Fruit fly (Drosophila melanogaster) whole organism, embryonic: ENCODE data around the gene Tsp29Fa.

Experiments
- Blimp-1 ChIP-seq: fragments of 200-800 bp; sonication (Bioruptor generic); optimal IDR thresholded peaks from 3 replicates; lab custom pipeline; 2018; ENCODE audit warnings: missing biosample characterization, missing genetic modification characterization, mild to moderate bottlenecking, moderate library complexity, missing genetic modification reagents
- Bteb2 ChIP-seq: fragments of 200-800 bp; sonication (Bioruptor generic); optimal IDR thresholded peaks from 2 replicates; lab custom pipeline; 2016; ENCODE audit warnings: missing biosample characterization, missing genetic modification characterization
- CG10979 ChIP-seq: fragments of 200-800 bp; sonication (Bioruptor generic); optimal IDR thresholded peaks from 2 replicates; lab custom pipeline; 2018; ENCODE audit warnings: missing biosample characterization, mild to moderate bottlenecking, missing genetic modification characterization, moderate library complexity
- CG12659 ChIP-seq: fragments of 200-800 bp; sonication (Bioruptor generic); optimal IDR thresholded peaks from 3 replicates; lab custom pipeline; 2017; ENCODE audit warnings: mild to moderate bottlenecking, missing biosample characterization, missing genetic modification reagents, missing genetic modification characterization
- CG12769 ChIP-seq: fragments of 200-800 bp; sonication (Bioruptor generic); optimal IDR thresholded peaks from 2 replicates; lab custom pipeline; 2019; ENCODE audit warnings: missing biosample characterization, mild to moderate bottlenecking, missing genetic modification characterization, moderate library complexity
- CG14710 ChIP-seq: fragments of 200-800 bp; sonication (Bioruptor generic); optimal IDR thresholded peaks from 3 replicates; lab custom pipeline; 2019; ENCODE audit warnings: missing biosample characterization, mild to moderate bottlenecking, missing genetic modification characterization, moderate library complexity
- CG15601 ChIP-seq: fragments of 200-800 bp; sonication (Bioruptor generic); optimal IDR thresholded peaks from 3 replicates; lab custom pipeline; 2019; ENCODE audit warnings: missing biosample characterization, mild to moderate bottlenecking, missing genetic modification characterization, moderate library complexity
- CG15696 ChIP-seq: fragments of 200-800 bp; sonication (Bioruptor generic); optimal IDR thresholded peaks from 2 replicates; lab custom pipeline; 2019; ENCODE audit warnings: missing biosample characterization, mild to moderate bottlenecking, missing genetic modification characterization, moderate library complexity
- CG2116 ChIP-seq: fragments of 200-800 bp; sonication (Bioruptor generic); optimal IDR thresholded peaks from 3 replicates; lab custom pipeline; 2018; ENCODE audit warnings: missing biosample characterization, mild to moderate bottlenecking, missing genetic modification characterization
- CG2129 ChIP-seq: fragments of 200-800 bp; sonication (Bioruptor generic); IDR thresholded peaks from 2 replicates; pipeline ENCODE4 v1.3.6; 2022; ENCODE audit warnings: missing biosample characterization, missing genetic modification characterization; ENCODE audit not compliant: partially characterized antibody
- CG3065 ChIP-seq: fragments of 200-800 bp; sonication (Bioruptor generic); optimal IDR thresholded peaks from 2 replicates; lab custom pipeline; 2016; ENCODE audit warnings: missing biosample characterization, missing genetic modification characterization
- CG3726 ChIP-seq: fragments of 200-800 bp; sonication (Bioruptor generic); IDR thresholded peaks from 3 replicates; pipeline ENCODE4, ENCODE4 v1.3.6; 2022; ENCODE audit warnings: missing biosample characterization, missing genetic modification characterization
- CG42726 ChIP-seq: fragments of 200-800 bp; sonication (Bioruptor generic); IDR thresholded peaks from 2 replicates; pipeline ENCODE4 v1.3.6; 2022; ENCODE audit warnings: missing biosample characterization, missing genetic modification characterization; ENCODE audit not compliant: partially characterized antibody
- CG7556 ChIP-seq: fragments of 200-800 bp; sonication (Bioruptor generic); optimal IDR thresholded peaks from 2 replicates; lab custom pipeline; 2017; ENCODE audit warnings: missing biosample characterization, mild to moderate bottlenecking, missing genetic modification characterization
- CG7928 ChIP-seq: fragments of 200-800 bp; sonication (Bioruptor generic); optimal IDR thresholded peaks from 2 replicates; lab custom pipeline; 2017; ENCODE audit warnings: missing biosample characterization, mild to moderate bottlenecking, missing genetic modification characterization
- CG7987 ChIP-seq: fragments of 200-800 bp; sonication (Bioruptor generic); optimal IDR thresholded peaks from 2 replicates; lab custom pipeline; 2018; ENCODE audit warnings: missing biosample characterization, mild to moderate bottlenecking, missing genetic modification characterization, moderate library complexity
- CG9437 ChIP-seq: fragments of 200-800 bp; sonication (Bioruptor generic); optimal IDR thresholded peaks from 2 replicates; lab custom pipeline; 2018; ENCODE audit warnings: missing biosample characterization, mild to moderate bottlenecking, missing genetic modification characterization
- Elba2 ChIP-seq: fragments of 200-800 bp; sonication (Bioruptor generic); optimal IDR thresholded peaks from 3 replicates; lab custom pipeline; 2016; ENCODE audit warnings: missing biosample characterization, missing genetic modification characterization
- HHEX ChIP-seq: fragments of 200-800 bp; sonication (Bioruptor generic); optimal IDR thresholded peaks from 3 replicates; lab custom pipeline; 2017; ENCODE audit warnings: missing biosample characterization, mild to moderate bottlenecking, missing genetic modification characterization, missing genetic modification reagents
- HLH3B ChIP-seq: fragments of 200-800 bp; sonication (Bioruptor generic); IDR thresholded peaks from 2 replicates; pipeline ENCODE4 v1.3.6; 2022; ENCODE audit warnings: missing biosample characterization, missing genetic modification characterization
- Hr3 ChIP-seq: fragments of 200-800 bp; sonication (Bioruptor generic); optimal IDR thresholded peaks from 3 replicates; lab custom pipeline; 2016; ENCODE audit warnings: missing biosample characterization, missing genetic modification characterization
- Meics ChIP-seq: fragments of 200-800 bp; sonication (Bioruptor generic); optimal IDR thresholded peaks from 2 replicates; lab custom pipeline; 2017; ENCODE audit warnings: missing biosample characterization, mild to moderate bottlenecking, missing genetic modification characterization
- NFAT ChIP-seq: fragments of 200-800 bp; sonication (Bioruptor generic); IDR thresholded peaks from 2 replicates; pipeline ENCODE4 v1.3.6; 2022; ENCODE audit warnings: missing biosample characterization, missing genetic modification characterization
- Taf1 ChIP-seq: fragments of 200-800 bp; sonication (Bioruptor generic); IDR thresholded peaks from 2 replicates; pipeline ENCODE4 v1.3.6; 2022; ENCODE audit warnings: missing biosample characterization, missing genetic modification characterization
- Trl ChIP-seq, 3 experiments: fragments of >200 bp in 2 of 3; fragments of 200-800 bp in 1 of 3; sonication (Bioruptor generic) in 1 of 3; optimal IDR thresholded peaks; 2 replicates in 1 of 3; 3 replicates in 2 of 3; lab custom pipeline; 2016 to 2017; ENCODE audit warnings: missing biosample characterization in 1 of 3, missing genetic modification characterization in 1 of 3
- al ChIP-seq: fragments of 200-800 bp; sonication (Bioruptor generic); IDR thresholded peaks from 2 replicates; pipeline ENCODE4 v1.3.6; 2022; ENCODE audit warnings: missing biosample characterization, missing genetic modification characterization
- ash1 ChIP-seq: fragments of 200-800 bp; sonication (Bioruptor generic); optimal IDR thresholded peaks from 2 replicates; lab custom pipeline; 2018; ENCODE audit warnings: missing biosample characterization, mild to moderate bottlenecking, missing genetic modification characterization
- cwo ChIP-seq: fragments of 200-800 bp; sonication (Bioruptor generic); optimal IDR thresholded peaks from 3 replicates; lab custom pipeline; 2017; ENCODE audit warnings: missing biosample characterization, missing genetic modification characterization, mild to moderate bottlenecking, moderate library complexity, missing genetic modification reagents
- dmrt11E ChIP-seq: fragments of 200-800 bp; sonication (Bioruptor generic); optimal IDR thresholded peaks from 3 replicates; lab custom pipeline; 2018; ENCODE audit warnings: missing biosample characterization, mild to moderate bottlenecking, missing genetic modification characterization, moderate library complexity
- dpn ChIP-seq, 2 experiments: fragments of 200-800 bp; sonication (Bioruptor generic); optimal IDR thresholded peaks; 3 replicates each; lab custom pipeline; 2016; ENCODE audit warnings: missing biosample characterization in 2 of 2, missing genetic modification characterization in 2 of 2
- ems ChIP-seq: fragments of 200-800 bp; sonication (Bioruptor generic); optimal IDR thresholded peaks from 3 replicates; lab custom pipeline; 2016; ENCODE audit warnings: missing biosample characterization, missing genetic modification characterization
- hth ChIP-seq: fragments of >200 bp; optimal IDR thresholded peaks from 2 replicates; lab custom pipeline; 2017; ENCODE audit warnings: inconsistent platforms
- lov ChIP-seq, 2 experiments: fragments of 200-800 bp in 1 of 2; fragments of >200 bp in 1 of 2; sonication (Bioruptor generic) in 1 of 2; IDR thresholded peaks in 1 of 2; optimal IDR thresholded peaks in 1 of 2; 2 replicates in 1 of 2; 3 replicates in 1 of 2; pipeline versions ENCODE4 v1.3.6 to Lab custom; 2017 to 2022; ENCODE audit warnings: missing biosample characterization in 1 of 2, missing genetic modification characterization in 1 of 2
- mam ChIP-seq: fragments of 200-800 bp; sonication (Bioruptor generic); optimal IDR thresholded peaks from 3 replicates; lab custom pipeline; 2016; ENCODE audit warnings: missing biosample characterization, missing genetic modification characterization
- mld ChIP-seq: fragments of 200-800 bp; sonication (Bioruptor generic); IDR thresholded peaks from 3 replicates; pipeline ENCODE4 v1.3.6; 2022; ENCODE audit warnings: missing biosample characterization, missing genetic modification characterization; ENCODE audit not compliant: partially characterized antibody
- nmo ChIP-seq: fragments of 200-800 bp; sonication (Bioruptor generic); optimal IDR thresholded peaks from 2 replicates; lab custom pipeline; 2018; ENCODE audit warnings: missing biosample characterization, mild to moderate bottlenecking, missing genetic modification characterization, moderate library complexity
- nom ChIP-seq: fragments of 200-800 bp; sonication (Bioruptor generic); optimal IDR thresholded peaks from 2 replicates; lab custom pipeline; 2017; ENCODE audit warnings: missing biosample characterization, missing genetic modification characterization, mild to moderate bottlenecking, moderate library complexity, missing genetic modification reagents
- peb ChIP-seq: fragments of 200-800 bp; sonication (Bioruptor generic); IDR thresholded peaks from 2 replicates; pipeline ENCODE4 v1.3.6; 2022; ENCODE audit warnings: missing biosample characterization, missing genetic modification characterization
- pita ChIP-seq: fragments of 200-800 bp; sonication (Bioruptor generic); optimal IDR thresholded peaks from 2 replicates; lab custom pipeline; 2017; ENCODE audit warnings: missing biosample characterization, mild to moderate bottlenecking, missing genetic modification characterization
- pnt ChIP-seq: fragments of 200-800 bp; sonication (Bioruptor generic); optimal IDR thresholded peaks from 3 replicates; lab custom pipeline; 2016; ENCODE audit warnings: missing biosample characterization, missing genetic modification characterization
- pzg ChIP-seq: fragments of 200-800 bp; sonication (Bioruptor generic); optimal IDR thresholded peaks from 3 replicates; lab custom pipeline; 2018; ENCODE audit warnings: missing biosample characterization, mild to moderate bottlenecking, missing genetic modification characterization, moderate library complexity
- ranshi ChIP-seq: fragments of 200-800 bp; sonication (Bioruptor generic); IDR thresholded peaks from 2 replicates; pipeline ENCODE4 v1.3.6; 2022; ENCODE audit warnings: missing biosample characterization, missing genetic modification characterization
- run ChIP-seq: fragments of 200-800 bp; sonication (Bioruptor generic); optimal IDR thresholded peaks from 3 replicates; lab custom pipeline; 2018; ENCODE audit warnings: missing biosample characterization, mild to moderate bottlenecking, missing genetic modification characterization
- sc ChIP-seq, 3 experiments: fragments of >200 bp in 2 of 3; fragments of 200-800 bp in 1 of 3; sonication (Bioruptor generic) in 1 of 3; optimal IDR thresholded peaks; 2 replicates in 2 of 3; 3 replicates in 1 of 3; lab custom pipeline; 2017; ENCODE audit warnings: mild to moderate bottlenecking in 1 of 3, missing biosample characterization in 1 of 3, missing genetic modification characterization in 1 of 3, missing genetic modification reagents in 1 of 3
- sd ChIP-seq: fragments of 200-800 bp; sonication (Bioruptor generic); optimal IDR thresholded peaks from 3 replicates; lab custom pipeline; 2018; ENCODE audit warnings: missing biosample characterization, mild to moderate bottlenecking, missing genetic modification characterization, moderate library complexity
- sens ChIP-seq: fragments of 200-800 bp; sonication (Bioruptor generic); peaks from one replicate; lab custom pipeline; 2016; ENCODE audit warnings: missing biosample characterization, missing genetic modification characterization
- sr ChIP-seq: fragments of 200-800 bp; sonication (Bioruptor generic); IDR thresholded peaks from 3 replicates; pipeline ENCODE4 v1.3.6; 2022; ENCODE audit warnings: missing biosample characterization, missing genetic modification characterization
- tgo ChIP-seq: fragments of 200-800 bp; sonication (Bioruptor generic); IDR thresholded peaks from 3 replicates; pipeline ENCODE4 v1.3.6; 2022; ENCODE audit warnings: missing biosample characterization, missing genetic modification characterization
- zfh1 ChIP-seq: fragments of 200-800 bp; sonication (Bioruptor generic); IDR thresholded peaks from 3 replicates; pipeline ENCODE4 v1.3.6; 2022; ENCODE audit warnings: missing biosample characterization, missing genetic modification characterization

The Tsp29Fa gene

dm6 chr2L:8931176-8931575 lies 2.6 kb upstream of the Tsp29Fa start:
- TF ChIP-seq al (GFP tag; lab: Robert Waterston, UW) (no peak), sc (optimal IDR thresholded peaks at IDR 0.05; lab: Kevin White, UChicago) (no peak), sc (GFP tag; optimal IDR thresholded peaks at IDR 0.05; lab: Kevin White, UChicago) (no peak), hth (lab: Kevin White, UChicago) (no peak), run (tag; lab: Kevin White, UChicago) (no peak), ash1 (GFP tag; lab: Kevin White, UChicago) (no peak), Elba2 (no peak), CG9437 (GFP tag; lab: Kevin White, UChicago) (peak; percentile 78), lov (optimal IDR thresholded peaks at IDR 0.05; lab: Kevin White, UChicago) (no peak), lov (GFP tag; IDR thresholded peaks at IDR 0.05; lab: Robert Waterston, UW) (no peak), Bteb2 (GFP tag; lab: Kevin White, UChicago) (no peak), Taf1 (GFP tag; lab: Robert Waterston, UW) (no peak), CG42726 (GFP tag; lab: Robert Waterston, UW) (no peak), Meics (GFP tag; lab: Kevin White, UChicago) (peak; percentile 75), dmrt11E (tag; lab: Kevin White, UChicago) (no peak), CG2129 (GFP tag; lab: Robert Waterston, UW) (no peak), ems (GFP tag; lab: Kevin White, UChicago) (no peak), CG7987 (GFP tag; lab: Kevin White, UChicago) (no peak), CG12769 (tag; lab: Kevin White, UChicago) (no peak), pzg (GFP tag; lab: Kevin White, UChicago) (no peak), mld (no peak), CG15601 (tag; lab: Kevin White, UChicago) (no peak), cwo (GFP tag; lab: Kevin White, UChicago) (no peak), CG15696 (tag; lab: Kevin White, UChicago) (no peak), CG7928 (GFP tag; lab: Kevin White, UChicago) (no peak), CG14710 (tag; lab: Kevin White, UChicago) (no peak), sr (GFP tag; lab: Robert Waterston, UW) (0 out of 3 replicates have a peak, but pooled peaks have one; percentile 41), nmo (GFP tag; lab: Kevin White, UChicago) (no peak), CG3065 (GFP tag; lab: Kevin White, UChicago) (no peak), tgo (GFP tag; lab: Robert Waterston, UW) (no peak), CG7556 (no peak), pita (GFP tag; lab: Kevin White, UChicago) (no peak), Blimp-1 (GFP tag; lab: Kevin White, UChicago) (no peak), zfh1 (GFP tag; lab: Robert Waterston, UW) (no peak), CG12659 (GFP tag; lab: Kevin White, UChicago) (no peak), sens (GFP tag; lab: Kevin White, UChicago) (peak; percentile 9)

DNA sequence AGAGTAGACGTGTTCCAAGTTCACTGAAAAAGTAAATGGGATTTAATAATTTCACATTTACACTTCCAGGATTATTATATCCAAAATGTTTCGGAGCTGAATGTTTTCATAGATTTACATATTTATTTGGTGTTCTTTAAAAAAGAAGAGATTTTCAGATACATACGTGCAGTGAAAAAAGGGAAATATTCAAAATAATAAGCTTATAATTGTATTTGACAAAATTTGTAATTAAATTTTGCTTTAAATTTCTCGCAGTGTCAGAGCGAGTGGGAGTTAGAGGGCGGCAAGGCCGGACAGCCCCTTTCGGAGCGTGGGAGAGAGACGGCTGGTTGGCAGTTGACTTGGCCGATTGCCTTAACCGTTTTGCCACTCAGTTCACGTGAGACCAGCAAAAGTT lies 3.2 kb downstream of the Tsp29Fa start, which contains the start of gene Tsp29Fb:
Gene Tsp29Fb, plus strand, starts transcription at position 388 of the 400 bp plus-strand sequence.
- TF ChIP-seq CG10979 (tag; lab: Kevin White, UChicago) (peak; percentile 57), pnt (peak; percentile 28), HLH3B (GFP tag; lab: Robert Waterston, UW) (peak; percentile 66; the same call in 1 of the 2 replicates), sd (tag; lab: Kevin White, UChicago) (peak; percentile 13), nom (GFP tag; lab: Kevin White, UChicago) (no peak), CG15601 (tag; lab: Kevin White, UChicago) (peak; percentile 17), mld (no peak), CG3726 (GFP tag; lab: Robert Waterston, UW) (0 out of 3 replicates have a peak, but pooled peaks have one; percentile 47), Hr3 (peak; percentile 61), ranshi (GFP tag; lab: Robert Waterston, UW) (peak; percentile 64; the same call in 1 of the 2 replicates), Trl (optimal IDR thresholded peaks at IDR 0.05; lab: Kevin White, UChicago) (peak in 1 of 2 experiments; percentile 36), Trl (GFP tag; optimal IDR thresholded peaks at IDR 0.05; lab: Kevin White, UChicago) (peak; percentile 48), HHEX (peak; percentile 72), dpn (GFP tag; optimal IDR thresholded peaks at IDR 0.05; lab: Kevin White, UChicago) (peak; percentile 45 to 65), peb (GFP tag; lab: Robert Waterston, UW) (no peak), NFAT (no peak; the same call in 1 of the 2 replicates), mam (peak; percentile 61), CG2116 (GFP tag; lab: Kevin White, UChicago) (peak; percentile 26)
